Fruit fly (Drosophila melanogaster) ovary, adult (tissue): Measurements from ENCODE around the gene CG7255.

ENCODE experiments used
- CG17801 ChIP-seq: fragments of 200-800 bp; optimal IDR thresholded peaks from 2 replicates; lab custom pipeline; 2019; ENCODE audit warnings: missing biosample characterization, mild to moderate bottlenecking, missing genetic modification characterization, moderate library complexity; ENCODE audit not compliant: partially characterized antibody

Gene CG7255

DNA sequence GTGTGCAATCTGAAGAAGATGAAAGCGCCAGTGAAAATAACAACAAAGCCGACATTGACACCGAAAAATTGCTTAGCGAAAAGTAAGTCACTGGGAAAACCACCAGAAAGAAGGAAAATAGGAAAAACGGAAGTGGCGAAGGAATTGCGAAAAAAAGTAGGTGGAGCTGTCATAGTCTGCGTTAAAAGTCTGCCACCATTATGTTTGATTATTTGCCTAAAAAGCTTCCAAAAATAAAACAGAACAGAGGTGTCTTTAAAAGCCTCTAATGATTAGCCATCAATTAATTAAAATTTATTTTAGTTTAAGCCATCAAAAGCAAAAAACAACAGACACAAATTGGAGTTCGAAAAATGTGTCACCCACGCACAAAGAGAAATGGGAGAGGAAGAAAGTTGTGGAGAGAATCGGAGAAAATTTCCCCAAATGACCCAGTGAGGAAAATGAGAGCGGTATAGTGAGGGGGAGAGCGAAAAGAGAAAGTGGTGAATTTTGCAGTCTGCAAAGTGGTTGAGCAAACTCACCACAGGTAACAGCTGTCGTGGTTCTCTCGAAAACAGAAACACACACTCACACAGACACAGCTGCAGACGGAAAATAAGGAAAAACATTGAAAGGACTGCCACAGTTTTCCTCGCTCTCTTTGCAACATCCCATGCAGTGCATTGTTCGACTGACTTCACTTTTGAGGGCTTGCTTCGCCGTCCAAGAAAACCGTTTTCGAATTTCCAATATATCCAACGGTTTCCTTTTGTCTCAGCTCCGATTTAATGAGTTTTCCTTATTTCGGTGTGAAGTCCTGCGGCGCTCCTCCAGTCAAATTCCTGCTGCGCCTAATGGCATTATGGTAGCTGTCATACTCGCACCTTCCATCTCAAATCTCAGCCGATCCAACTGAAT lies 25.5 kb downstream of the CG7255 start:
- no peak for TF ChIP-seq CG17801

DNA sequence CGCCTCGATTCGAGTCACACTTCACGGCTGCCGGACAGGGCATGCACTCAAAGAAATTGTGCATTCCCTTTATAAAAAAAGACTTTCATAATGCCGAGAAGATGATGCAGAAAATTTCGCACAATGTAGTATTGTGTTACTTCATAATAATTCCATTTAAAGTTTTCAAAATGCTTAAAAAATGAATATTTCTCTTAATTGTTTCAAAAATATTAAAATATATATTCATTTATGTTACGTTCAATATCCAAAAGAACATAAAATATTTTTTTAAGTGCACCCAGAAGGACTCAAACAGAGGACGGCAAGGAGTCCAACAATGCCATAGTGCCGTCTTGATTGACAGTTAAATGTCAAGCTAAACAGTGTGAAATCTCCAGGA lies 26.1 kb downstream of the CG7255 start:
- no peak for TF ChIP-seq CG17801

- no peak for TF ChIP-seq CG17801
These were observed 30.6 kb downstream of the CG7255 start for dm6 chr3L:15334640-15335039.

DNA sequence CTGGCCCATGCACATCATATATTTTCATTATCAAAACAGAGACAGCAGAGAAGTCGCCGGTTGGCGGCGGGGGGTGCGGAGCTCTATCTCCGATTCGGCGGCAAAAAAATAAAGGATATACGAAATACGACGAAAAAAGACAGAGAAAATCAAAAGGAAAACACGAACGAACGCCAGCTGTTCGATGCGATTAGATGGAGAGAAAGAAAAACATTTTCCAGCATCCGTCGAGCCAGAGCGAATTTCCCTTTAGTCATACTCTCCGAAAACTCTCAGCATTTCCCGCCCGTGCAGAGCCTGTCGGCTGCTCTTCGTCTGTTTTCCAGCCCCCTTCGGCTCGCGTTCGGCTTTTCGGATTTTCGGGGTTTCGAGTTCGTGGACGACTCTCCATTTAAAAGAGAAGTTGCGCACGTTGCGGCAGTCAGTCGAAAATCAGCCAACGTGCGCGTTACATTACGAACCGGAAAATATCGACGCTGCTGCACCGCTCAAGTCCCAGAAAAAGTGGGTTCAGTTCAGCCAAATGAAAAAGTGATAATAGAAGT lies 32.3 kb downstream of the CG7255 start, which contains the start of gene Toll-6:
Toll-6 (plus strand) TSS at position 416 of the 545 bp plus-strand sequence.
- TF ChIP-seq CG17801: no peak

- no peak for TF ChIP-seq CG17801
These were observed 40.9 kb downstream of the CG7255 start for dm6 chr3L:15344923-15345322.

DNA sequence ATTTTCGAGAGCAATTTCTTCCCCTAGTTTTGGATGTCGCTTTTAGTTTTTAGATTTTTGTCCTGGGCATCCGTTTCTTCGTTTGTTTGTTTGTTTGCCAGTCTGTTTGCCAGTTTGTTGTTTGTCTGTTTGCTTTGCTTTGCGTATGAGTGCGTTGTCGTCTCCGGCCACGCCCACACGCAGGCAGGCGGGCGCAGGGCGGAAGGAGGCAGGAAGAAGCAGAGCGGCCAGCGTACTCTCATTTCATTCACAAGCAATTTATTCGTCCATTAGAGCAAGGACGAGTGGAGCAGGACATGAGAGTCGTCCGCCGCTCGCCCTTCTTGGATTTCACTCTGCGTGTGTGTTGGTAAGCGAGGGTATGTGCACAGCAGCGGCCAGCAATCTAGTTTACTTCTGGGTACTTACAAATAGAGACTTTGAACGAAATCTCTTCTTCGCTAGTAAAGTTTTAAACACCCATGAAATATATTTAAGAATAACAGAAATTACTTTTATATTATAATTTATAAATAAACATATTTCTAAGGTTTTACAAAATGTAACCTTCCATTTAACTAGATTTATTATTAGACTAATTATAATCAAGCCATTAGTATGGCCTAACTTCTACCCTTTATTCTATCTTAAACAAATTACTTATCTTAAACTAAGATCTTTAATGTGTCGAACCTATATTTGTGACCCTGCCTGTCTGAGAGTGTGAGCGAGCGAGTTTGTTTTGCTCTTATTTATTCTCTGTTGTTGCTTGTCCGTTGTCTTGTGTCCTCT lies 43.8 kb downstream of the CG7255 start:
- no peak for TF ChIP-seq CG17801

- TF ChIP-seq CG17801: no peak
These were observed 44.7 kb downstream of the CG7255 start for dm6 chr3L:15348759-15349158.

dm6 chr3L:15352048-15352447 lies 48.0 kb downstream of the CG7255 start:
- TF ChIP-seq CG17801: no peak

- TF ChIP-seq CG17801: no peak
These were observed 48.4 kb downstream of the CG7255 start for dm6 chr3L:15352483-15352882.

DNA sequence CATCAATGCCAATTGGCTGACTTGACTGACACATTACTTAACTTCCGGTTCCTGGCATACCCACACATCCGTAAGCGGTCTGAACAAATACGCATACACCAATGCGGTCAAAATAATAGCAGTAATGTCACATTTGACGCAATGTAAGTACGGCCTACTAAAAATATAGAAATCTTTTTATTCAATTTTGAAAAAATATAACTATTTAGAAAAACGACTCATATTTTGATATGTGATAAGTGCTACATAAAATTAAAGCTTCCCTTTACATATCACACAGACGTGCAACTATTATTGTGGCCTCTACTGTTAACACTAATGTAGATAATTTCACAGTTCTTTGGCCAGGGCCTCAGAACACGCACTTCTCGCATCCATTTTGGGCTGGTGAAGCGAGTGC lies 49.7 kb downstream of the CG7255 start:
- TF ChIP-seq CG17801: no peak

dm6 chr3L:15354763-15355162 lies 50.7 kb downstream of the CG7255 start:
- TF ChIP-seq CG17801: no peak

DNA sequence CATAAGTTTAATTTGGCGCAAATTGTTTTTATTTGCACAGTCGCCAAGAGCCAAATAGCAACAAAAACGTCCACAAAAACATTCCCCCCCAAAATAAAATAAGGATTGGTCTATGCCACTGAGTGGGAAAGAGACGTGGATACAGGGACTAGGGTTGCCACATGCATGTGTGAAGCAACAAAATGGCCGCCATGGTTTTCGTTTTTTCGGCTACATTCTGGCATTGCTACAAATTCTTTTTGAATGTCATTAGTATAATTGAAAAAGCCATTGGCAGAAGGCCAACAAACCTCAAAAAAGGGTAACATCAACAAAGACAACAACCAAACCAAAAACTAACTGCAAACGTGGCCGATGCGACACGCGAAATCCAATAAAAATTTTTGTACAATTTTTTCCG lies 53.4 kb downstream of the CG7255 start:
- no peak for TF ChIP-seq CG17801
